Worm (Caenorhabditis elegans) whole organism, L2 larva: Measurements from ENCODE around the gene F35H8.1.

Source experiments
- R02D3.7 ChIP-seq: fragments of 150-350 bp; optimal IDR thresholded peaks from 2 replicates; lab custom pipeline; 2014; ENCODE audit warnings: missing biosample characterization, missing genetic modification characterization
- aly-2 ChIP-seq: fragments of 150-350 bp; optimal IDR thresholded peaks from 2 replicates; lab custom pipeline; 2014; ENCODE audit warnings: missing biosample characterization, missing genetic modification characterization
- lin-13 ChIP-seq: fragments of 150-350 bp; optimal IDR thresholded peaks from 2 replicates; lab custom pipeline; 2014; ENCODE audit warnings: missing biosample characterization, missing genetic modification reagents, missing genetic modification characterization
- nhr-237 ChIP-seq: fragments of 150-350 bp; optimal IDR thresholded peaks from 2 replicates; lab custom pipeline; 2014; ENCODE audit warnings: missing biosample characterization, missing genetic modification characterization

DNA sequence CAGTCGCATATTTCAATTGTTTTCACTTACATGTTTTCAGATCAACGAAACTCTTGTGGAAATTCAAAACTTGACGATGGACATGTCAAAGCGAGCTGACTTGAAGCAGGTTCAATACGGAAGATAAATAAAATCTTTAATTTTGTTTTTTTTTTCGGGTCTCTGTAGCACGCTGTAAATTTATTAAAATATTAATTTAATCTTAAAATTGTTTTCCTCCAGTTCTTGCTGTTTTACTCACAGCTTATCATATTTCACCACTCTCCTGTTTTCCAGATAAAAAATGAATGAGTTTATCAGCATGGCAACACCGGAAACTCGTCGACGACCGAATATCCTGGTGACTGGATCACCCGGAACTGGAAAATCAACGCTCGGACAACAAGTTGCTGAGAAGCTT, 43.3 kb upstream of the F35H8.1 start, which contains the start of gene E02H1.6:
- TF ChIP-seq aly-2 (tag; lab: Kevin White, UChicago) (no peak), R02D3.7 (tag; lab: Kevin White, UChicago) (no peak), nhr-237 (tag; lab: Kevin White, UChicago) (no peak), lin-13 (no peak)
